Worm (Caenorhabditis elegans) whole organism, mixed stage, embryonic: ENCODE measurements around the gene C52G5.3.
A peak's percentile ranks its signal among the peaks of the same experiment; 100 is the strongest.

ENCODE experiments used
- bed-3 ChIP-seq: fragments of 200-800 bp; sonication (Bioruptor generic); optimal IDR thresholded peaks from 3 replicates; lab custom pipeline; 2018; ENCODE audit warnings: mild to moderate bottlenecking, missing genetic modification characterization, moderate library complexity, missing compliant biosample characterization
- ces-1 ChIP-seq: fragments of 150-350 bp; optimal IDR thresholded peaks from 2 replicates; lab custom pipeline; 2014; ENCODE audit warnings: missing biosample characterization, missing genetic modification reagents, missing genetic modification characterization
- elt-1 ChIP-seq: sonication (generic microtip); optimal IDR thresholded peaks from 2 replicates; lab custom pipeline; 2017; ENCODE audit warnings: missing genetic modification characterization, mild to moderate bottlenecking, missing compliant biosample characterization, antibody characterized with exemption, moderate library complexity, borderline replicate concordance; ENCODE audit not compliant: insufficient read depth
- hlh-1 ChIP-seq: fragments of 150-350 bp; optimal IDR thresholded peaks from 2 replicates; lab custom pipeline; 2014; ENCODE audit warnings: missing biosample characterization, missing genetic modification reagents, missing genetic modification characterization
- nhr-12 ChIP-seq: fragments of 150-350 bp; optimal IDR thresholded peaks from 2 replicates; lab custom pipeline; 2014; ENCODE audit warnings: missing biosample characterization, missing genetic modification characterization
- nhr-237 ChIP-seq: fragments of 150-350 bp; optimal IDR thresholded peaks from 2 replicates; lab custom pipeline; 2014; ENCODE audit warnings: missing biosample characterization, missing genetic modification characterization
- nhr-28 ChIP-seq: fragments of 150-350 bp; optimal IDR thresholded peaks from 2 replicates; lab custom pipeline; 2014; ENCODE audit warnings: missing biosample characterization, missing genetic modification characterization
- sem-2 ChIP-seq: fragments of 200-800 bp; sonication (Bioruptor generic); optimal IDR thresholded peaks from 2 replicates; lab custom pipeline; 2018; ENCODE audit warnings: mild to moderate bottlenecking, missing genetic modification characterization, missing compliant biosample characterization
- sptf-1 ChIP-seq: sonication (generic microtip); optimal IDR thresholded peaks from 2 replicates; lab custom pipeline; 2017; ENCODE audit warnings: mild to moderate bottlenecking, missing genetic modification characterization, moderate library complexity, missing compliant biosample characterization
- unc-120 ChIP-seq: sonication (generic microtip); optimal IDR thresholded peaks from 2 replicates; lab custom pipeline; 2017; ENCODE audit warnings: missing genetic modification characterization, missing compliant biosample characterization; ENCODE audit not compliant: poor library complexity, severe bottlenecking
- unc-62 ChIP-seq: fragments of 150-350 bp; optimal IDR thresholded peaks from 2 replicates; lab custom pipeline; 2014; ENCODE audit warnings: missing biosample characterization, missing genetic modification reagents, missing genetic modification characterization
- ztf-11 ChIP-seq: fragments of 150-350 bp; optimal IDR thresholded peaks from 2 replicates; lab custom pipeline; 2014; ENCODE audit warnings: missing biosample characterization, missing genetic modification characterization

ce11 chrX:12872022-12872888 is 26.3 kb upstream of the C52G5.3 start:
- peak; percentile 37 for TF ChIP-seq unc-62
- TF ChIP-seq bed-3, result no peak
- TF ChIP-seq elt-1 (tag; lab: Kevin White, UChicago), result peak; percentile 46
- peak; percentile 52 for TF ChIP-seq hlh-1 (tag; lab: Kevin White, UChicago)
- TF ChIP-seq sem-2 (GFP tag; lab: Kevin White, UChicago), result no peak
- no peak for TF ChIP-seq nhr-237 (tag; lab: Kevin White, UChicago)
- TF ChIP-seq sptf-1, result peak; percentile 17
- TF ChIP-seq nhr-28 (tag; lab: Kevin White, UChicago), result no peak
- TF ChIP-seq unc-120 (tag; lab: Kevin White, UChicago), result no peak
- no peak for TF ChIP-seq ces-1
- no peak for TF ChIP-seq nhr-12 (tag; lab: Kevin White, UChicago)
- no peak for TF ChIP-seq ztf-11 (tag; lab: Kevin White, UChicago)
